Worm (Caenorhabditis elegans) whole organism, early embryonic: ENCODE data around the gene T04B2.8.

Experiments
- B0310.2 ChIP-seq: sonication (generic microtip); optimal IDR thresholded peaks from 2 replicates; lab custom pipeline; 2016; ENCODE audit warnings: mild to moderate bottlenecking, missing genetic modification characterization, missing compliant biosample characterization
- ama-1 ChIP-seq: fragments of 150-350 bp; optimal IDR thresholded peaks from 2 replicates; lab custom pipeline; 2014
- ceh-36 ChIP-seq: sonication (generic microtip); optimal IDR thresholded peaks from 2 replicates; lab custom pipeline; 2016; ENCODE audit warnings: missing genetic modification characterization, inconsistent platforms, missing compliant biosample characterization
- ets-7 ChIP-seq: sonication (generic microtip); optimal IDR thresholded peaks from 2 replicates; lab custom pipeline; 2016; ENCODE audit warnings: missing genotype, missing genetic modification characterization, missing compliant biosample characterization
- flt-1 ChIP-seq: fragments of 200-800 bp; sonication (Bioruptor generic); IDR thresholded peaks from 2 replicates; pipeline ENCODE4 v1.3.6; 2022; ENCODE audit warnings: missing genetic modification characterization, missing compliant biosample characterization
- hmbx-1 ChIP-seq: sonication (generic microtip); optimal IDR thresholded peaks from 2 replicates; lab custom pipeline; 2016; ENCODE audit warnings: mild to moderate bottlenecking, missing genetic modification characterization, missing compliant biosample characterization
- hmg-4 ChIP-seq: fragments of 200-800 bp; sonication (Bioruptor generic); optimal IDR thresholded peaks from 2 replicates; lab custom pipeline; 2018; ENCODE audit warnings: mild to moderate bottlenecking, missing genetic modification characterization, missing compliant biosample characterization
- pes-1 ChIP-seq: fragments of 200-800 bp; sonication (Bioruptor generic); IDR thresholded peaks from 2 replicates; pipeline ENCODE4 v1.3.6; 2022; ENCODE audit warnings: missing genetic modification reagents, missing genetic modification characterization, missing compliant biosample characterization
- scrt-1 ChIP-seq: fragments of 200-800 bp; sonication (Bioruptor generic); IDR thresholded peaks from 2 replicates; pipeline ENCODE4 v1.3.6; 2022; ENCODE audit warnings: missing genetic modification characterization, missing compliant biosample characterization
- sea-1 ChIP-seq: fragments of 200-800 bp; sonication (Bioruptor generic); conservative IDR thresholded peaks from 2 replicates; pipeline ENCODE4 v1.3.6; 2022; ENCODE audit warnings: missing genetic modification characterization, missing compliant biosample characterization
- tbx-37 ChIP-seq: fragments of 200-800 bp; sonication (Bioruptor generic); conservative IDR thresholded peaks from 2 replicates; pipeline ENCODE4 v1.3.6; 2022; ENCODE audit warnings: missing genetic modification reagents, missing genetic modification characterization, missing compliant biosample characterization
- tra-4 ChIP-seq: sonication (generic microtip); optimal IDR thresholded peaks from 2 replicates; lab custom pipeline; 2017; ENCODE audit warnings: missing genetic modification characterization, missing compliant biosample characterization

- TF ChIP-seq scrt-1 (GFP tag; lab: Robert Waterston, UW) (no peak), hmg-4 (GFP tag; lab: Kevin White, UChicago) (no peak), ama-1 (lab: Kevin White, UChicago) (no peak), ets-7 (tag; lab: Kevin White, UChicago) (no peak), pes-1 (GFP tag; lab: Robert Waterston, UW) (no peak), tra-4 (no peak), hmbx-1 (tag; lab: Kevin White, UChicago) (no peak), sea-1 (GFP tag; lab: Robert Waterston, UW) (no peak), ceh-36 (tag; lab: Kevin White, UChicago) (no peak), flt-1 (no peak), B0310.2 (no peak), tbx-37 (GFP tag; lab: Robert Waterston, UW) (no peak)
These were observed 14.0 kb downstream of the T04B2.8 start, which contains the start of gene F44D12.10 for ce11 chrIV:10036966-10037365.
